Worm (Caenorhabditis elegans) whole organism, L4 larva: Measurements from ENCODE around the gene gldc-1.

Source experiments
- aly-2 ChIP-seq: sonication (generic microtip); optimal IDR thresholded peaks from 2 replicates; lab custom pipeline; 2018; ENCODE audit warnings: missing biosample characterization, missing genetic modification characterization
- daf-19 ChIP-seq: fragments of 200-800 bp; sonication (Bioruptor generic); conservative IDR thresholded peaks from 2 replicates; pipeline ENCODE4 v1.3.6; 2022; ENCODE audit warnings: missing genetic modification characterization, missing compliant biosample characterization
- egl-27 ChIP-seq: sonication (generic microtip); optimal IDR thresholded peaks from 3 replicates; lab custom pipeline; 2017; ENCODE audit warnings: missing biosample characterization, missing genetic modification reagents, missing genetic modification characterization
- zag-1 ChIP-seq: fragments of 150-350 bp; optimal IDR thresholded peaks from 2 replicates; lab custom pipeline; 2014; ENCODE audit warnings: missing biosample characterization, missing genetic modification characterization

- no peak for TF ChIP-seq daf-19
- no peak for TF ChIP-seq zag-1 (tag; lab: Kevin White, UChicago)
- TF ChIP-seq aly-2 (tag; lab: Kevin White, UChicago): no peak
- no peak for TF ChIP-seq egl-27
These were observed 23.6 kb upstream of the gldc-1 start for ce11 chrII:6026646-6027045.
